Worm (Caenorhabditis elegans) whole organism, young adult: ENCODE data around the gene tmem-135.

Experiments
- B0019.2 ChIP-seq: fragments of 200-800 bp; sonication (Bioruptor generic); conservative IDR thresholded peaks from 2 replicates; pipeline ENCODE4 v1.3.6; 2022; ENCODE audit warnings: missing genetic modification reagents, missing genetic modification characterization, missing compliant biosample characterization
- B0035.1 ChIP-seq: sonication (generic microtip); optimal IDR thresholded peaks from 2 replicates; lab custom pipeline; 2016; ENCODE audit warnings: missing genetic modification characterization, mild to moderate bottlenecking, missing compliant biosample characterization, missing genotype, missing genetic modification reagents
- B0336.3 ChIP-seq: fragments of 200-800 bp; sonication (Bioruptor generic); IDR thresholded peaks from 2 replicates; pipeline ENCODE4 v1.3.6; 2022; ENCODE audit warnings: missing genetic modification characterization, missing compliant biosample characterization
- C06A6.2 ChIP-seq: fragments of 200-800 bp; sonication (Bioruptor generic); conservative IDR thresholded peaks from 2 replicates; pipeline ENCODE4 v1.3.6; 2022; ENCODE audit warnings: missing genetic modification characterization, missing compliant biosample characterization
- F23B12.7 ChIP-seq: sonication (generic microtip); optimal IDR thresholded peaks from 2 replicates; lab custom pipeline; 2017; ENCODE audit warnings: missing genetic modification characterization, mild to moderate bottlenecking, missing compliant biosample characterization, antibody characterized with exemption, moderate library complexity; ENCODE audit not compliant: insufficient read depth
- F39B2.1 ChIP-seq: fragments of 200-800 bp; sonication (Bioruptor generic); IDR thresholded peaks from 2 replicates; pipeline ENCODE4 v1.3.6; 2022; ENCODE audit warnings: missing genetic modification reagents, missing genetic modification characterization, missing compliant biosample characterization
- F57C9.4 ChIP-seq: sonication (generic microtip); optimal IDR thresholded peaks from 2 replicates; lab custom pipeline; 2017; ENCODE audit warnings: mild to moderate bottlenecking, missing genetic modification characterization, missing compliant biosample characterization
- K12H6.12 ChIP-seq: fragments of 200-800 bp; sonication (Bioruptor generic); optimal IDR thresholded peaks from 2 replicates; lab custom pipeline; 2018; ENCODE audit warnings: mild to moderate bottlenecking, missing genetic modification characterization, missing compliant biosample characterization
- Y53F4B.3 ChIP-seq: fragments of 200-800 bp; sonication (Bioruptor generic); IDR thresholded peaks from 2 replicates; pipeline ENCODE4 v1.3.6; 2022; ENCODE audit warnings: missing genetic modification reagents, missing genetic modification characterization, missing compliant biosample characterization
- bed-1 ChIP-seq: fragments of 200-800 bp; sonication (Bioruptor generic); IDR thresholded peaks from 2 replicates; pipeline ENCODE4 v1.3.6; 2022; ENCODE audit warnings: missing genetic modification reagents, missing genetic modification characterization, missing compliant biosample characterization
- cebp-2 ChIP-seq: fragments of 200-800 bp; sonication (Bioruptor generic); IDR thresholded peaks from 2 replicates; pipeline ENCODE4 v1.3.6; 2022; ENCODE audit warnings: missing genetic modification characterization, missing compliant biosample characterization
- ceh-27 ChIP-seq: fragments of 200-800 bp; sonication (Bioruptor generic); optimal IDR thresholded peaks from 2 replicates; lab custom pipeline; 2018; ENCODE audit warnings: mild to moderate bottlenecking, missing genetic modification characterization, moderate library complexity, missing compliant biosample characterization
- ceh-79 ChIP-seq: sonication (generic microtip); optimal IDR thresholded peaks from 2 replicates; lab custom pipeline; 2017; ENCODE audit warnings: mild to moderate bottlenecking, missing genetic modification characterization, missing compliant biosample characterization
- egl-44 ChIP-seq: fragments of 200-800 bp; sonication (Bioruptor generic); IDR thresholded peaks from 2 replicates; pipeline ENCODE4 v1.3.6; 2022; ENCODE audit warnings: missing genetic modification reagents, missing genetic modification characterization, missing compliant biosample characterization
- ekl-4 ChIP-seq: fragments of 200-800 bp; sonication (Bioruptor generic); IDR thresholded peaks from 2 replicates; pipeline ENCODE4 v1.3.6; 2022; ENCODE audit warnings: missing genetic modification reagents, missing genetic modification characterization, missing compliant biosample characterization
- hmg-20 ChIP-seq: fragments of 200-800 bp; sonication (Bioruptor generic); IDR thresholded peaks from 2 replicates; pipeline ENCODE4 v1.3.6; 2022; ENCODE audit warnings: missing genetic modification reagents, missing genetic modification characterization, missing compliant biosample characterization
- hrde-1 ChIP-seq: sonication (generic microtip); optimal IDR thresholded peaks from 2 replicates; lab custom pipeline; 2016; ENCODE audit warnings: missing genetic modification characterization, mild to moderate bottlenecking, missing compliant biosample characterization, moderate library complexity, missing genotype, missing genetic modification reagents, borderline replicate concordance
- hsf-1 ChIP-seq: fragments of 200-800 bp; sonication (Bioruptor generic); IDR thresholded peaks from 2 replicates; pipeline ENCODE4 v1.3.6; 2022; ENCODE audit warnings: missing genetic modification reagents, missing genetic modification characterization, missing compliant biosample characterization
- lag-1 ChIP-seq: fragments of 200-800 bp; sonication (Bioruptor generic); IDR thresholded peaks from 2 replicates; pipeline ENCODE4 v1.3.6; 2022; ENCODE audit warnings: missing genetic modification reagents, missing genetic modification characterization, missing compliant biosample characterization
- lin-35 ChIP-seq, 3 experiments: fragments of 150-350 bp in 2 of 3; sonication (generic microtip) in 1 of 3; optimal IDR thresholded peaks; 2 replicates each; lab custom pipeline; 2014 to 2018; ENCODE audit warnings: missing biosample characterization in 3 of 3, missing genetic modification characterization in 3 of 3, missing genetic modification reagents in 3 of 3
- lin-40 ChIP-seq: sonication (generic microtip); optimal IDR thresholded peaks from 2 replicates; lab custom pipeline; 2016; ENCODE audit warnings: missing genetic modification characterization, mild to moderate bottlenecking, missing compliant biosample characterization, missing genotype, missing genetic modification reagents
- lir-1 ChIP-seq: fragments of 200-800 bp; sonication (Bioruptor generic); conservative IDR thresholded peaks from 2 replicates; pipeline ENCODE4 v1.3.6; 2022; ENCODE audit warnings: missing genetic modification reagents, missing genetic modification characterization, missing compliant biosample characterization
- lsy-27 ChIP-seq: sonication (generic microtip); optimal IDR thresholded peaks from 2 replicates; lab custom pipeline; 2017; ENCODE audit warnings: missing genetic modification characterization, mild to moderate bottlenecking, missing compliant biosample characterization, antibody characterized with exemption, missing genotype, borderline replicate concordance; ENCODE audit not compliant: insufficient read depth
- mel-28 ChIP-seq: sonication (generic microtip); optimal IDR thresholded peaks from 2 replicates; lab custom pipeline; 2016; ENCODE audit warnings: borderline replicate concordance, mild to moderate bottlenecking, missing genetic modification characterization, missing compliant biosample characterization
- nhr-80 ChIP-seq: sonication (generic microtip); optimal IDR thresholded peaks from 2 replicates; lab custom pipeline; 2016; ENCODE audit warnings: missing genetic modification characterization, missing compliant biosample characterization
- nhr-90 ChIP-seq: sonication (generic microtip); optimal IDR thresholded peaks from 2 replicates; lab custom pipeline; 2016; ENCODE audit warnings: missing genotype, mild to moderate bottlenecking, missing genetic modification characterization, missing compliant biosample characterization
- pbrm-1 ChIP-seq: fragments of 200-800 bp; sonication (Bioruptor generic); IDR thresholded peaks from 2 replicates; pipeline ENCODE4 v1.3.6; 2022; ENCODE audit warnings: missing genetic modification reagents, missing genetic modification characterization, missing compliant biosample characterization
- rpc-1 ChIP-seq, 2 experiments: fragments of 150-350 bp in 1 of 2; sonication (generic microtip) in 1 of 2; optimal IDR thresholded peaks; 2 replicates each; lab custom pipeline; 2014 to 2018; ENCODE audit warnings: missing biosample characterization in 1 of 2, missing genetic modification characterization in 1 of 2, missing genetic modification reagents in 1 of 2, missing genotype in 1 of 2
- sdz-38 ChIP-seq: sonication (generic microtip); optimal IDR thresholded peaks from 2 replicates; lab custom pipeline; 2016; ENCODE audit warnings: missing genotype, missing genetic modification characterization, missing compliant biosample characterization
- snpc-1.3 ChIP-seq: sonication (generic microtip); optimal IDR thresholded peaks from 2 replicates; lab custom pipeline; 2017; ENCODE audit warnings: missing genetic modification characterization, mild to moderate bottlenecking, missing compliant biosample characterization, antibody characterized with exemption, moderate library complexity, missing genotype, missing genetic modification reagents; ENCODE audit not compliant: insufficient read depth
- snpc-3.4 ChIP-seq: sonication (generic microtip); optimal IDR thresholded peaks from 2 replicates; lab custom pipeline; 2017; ENCODE audit warnings: missing genetic modification characterization, mild to moderate bottlenecking, missing compliant biosample characterization, antibody characterized with exemption, moderate library complexity, missing genotype, missing genetic modification reagents
- snpc-4 ChIP-seq, 5 experiments: fragments of 150-350 bp in 1 of 5; sonication (generic microtip) in 4 of 5; optimal IDR thresholded peaks; 2 replicates each; lab custom pipeline; 2014 to 2018; ENCODE audit warnings: missing genetic modification characterization in 5 of 5, missing biosample characterization in 3 of 5, antibody characterized with exemption in 2 of 5, mild to moderate bottlenecking in 2 of 5, missing compliant biosample characterization in 2 of 5, missing genotype in 2 of 5, moderate library complexity in 2 of 5, missing genetic modification reagents in 1 of 5
- tlf-1 ChIP-seq: fragments of 200-800 bp; sonication (Bioruptor generic); optimal IDR thresholded peaks from 2 replicates; lab custom pipeline; 2018; ENCODE audit warnings: mild to moderate bottlenecking, missing genetic modification characterization, missing compliant biosample characterization
- unc-62 ChIP-seq: fragments of 150-350 bp; optimal IDR thresholded peaks from 2 replicates; lab custom pipeline; 2014; ENCODE audit warnings: missing biosample characterization, missing genetic modification reagents, missing genetic modification characterization
- zfh-2 ChIP-seq: fragments of 200-800 bp; sonication (Bioruptor generic); conservative IDR thresholded peaks from 2 replicates; pipeline ENCODE4 v1.3.6; 2022; ENCODE audit warnings: missing genetic modification reagents, missing genetic modification characterization, missing compliant biosample characterization
- ztf-3 ChIP-seq: fragments of 200-800 bp; sonication (Bioruptor generic); optimal IDR thresholded peaks from 2 replicates; lab custom pipeline; 2018; ENCODE audit warnings: mild to moderate bottlenecking, missing genetic modification characterization, missing compliant biosample characterization

The tmem-135 gene

DNA sequence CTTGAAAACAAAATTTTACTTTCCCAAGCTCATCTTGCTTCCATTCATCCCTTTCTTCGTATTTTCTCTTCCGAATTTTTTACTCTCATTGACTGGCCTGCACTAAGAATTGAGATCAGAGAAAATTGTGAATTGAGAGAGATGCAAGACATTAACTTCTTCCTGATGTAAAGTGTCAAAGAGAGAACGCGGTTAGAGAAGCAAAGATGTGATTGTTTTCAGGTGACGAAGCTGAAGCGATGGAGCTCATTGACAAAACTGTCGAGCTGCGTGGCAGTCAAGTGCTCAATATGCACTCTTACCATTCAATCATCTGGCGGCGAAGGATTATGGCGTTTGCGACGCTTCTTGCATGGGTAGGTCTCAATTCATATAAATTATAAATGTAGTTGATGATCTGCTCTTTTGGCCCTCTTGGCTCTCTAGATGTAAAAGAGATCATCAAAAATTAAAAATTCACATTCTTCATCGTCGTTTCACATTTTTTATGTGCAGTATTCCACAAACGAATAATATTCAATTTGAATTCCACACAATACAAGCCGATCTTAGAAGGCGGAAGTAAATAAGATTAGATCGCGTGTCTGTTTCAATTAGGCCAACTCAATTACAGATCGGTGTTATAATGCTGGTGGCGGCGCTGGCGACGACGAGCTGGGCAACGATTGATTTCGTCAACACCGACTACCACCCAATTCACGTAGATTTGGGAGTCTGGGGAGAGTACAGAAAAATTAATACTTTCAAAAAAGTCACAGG is 44.5 kb upstream of the tmem-135 start:
- no peak for TF ChIP-seq B0019.2
- no peak for TF ChIP-seq lin-40 (tag; lab: Kevin White, UChicago)
- TF ChIP-seq F57C9.4 (tag; lab: Kevin White, UChicago), result no peak
- no peak for TF ChIP-seq egl-44
- TF ChIP-seq nhr-90, result no peak

DNA sequence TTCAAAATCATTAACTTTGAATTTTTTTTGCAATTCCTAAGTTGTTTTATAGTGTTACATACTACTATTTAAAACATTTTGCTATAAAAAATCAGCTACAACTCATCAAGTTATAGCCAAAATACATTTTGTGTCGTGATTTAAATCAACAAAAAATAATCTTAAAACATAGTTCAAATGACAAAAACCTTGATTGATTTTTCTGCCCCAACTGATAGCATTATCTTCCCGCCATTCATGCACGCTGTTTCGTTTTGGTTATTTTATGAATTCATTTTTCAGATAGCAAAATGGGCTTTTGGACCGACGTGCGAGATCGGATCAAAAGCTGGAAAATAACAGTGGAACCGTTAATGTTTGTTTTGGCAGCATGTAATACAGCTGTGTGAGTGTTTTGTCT is 41.4 kb upstream of the tmem-135 start, which contains the start of gene slcr-46.1:
slcr-46.1 (plus strand) TSS at position 274 of the 400 bp plus-strand sequence.
- peak; percentile 60 for TF ChIP-seq nhr-80 (tag; lab: Kevin White, UChicago)
- TF ChIP-seq hsf-1 (GFP tag; lab: Robert Waterston, UW), result no peak

DNA sequence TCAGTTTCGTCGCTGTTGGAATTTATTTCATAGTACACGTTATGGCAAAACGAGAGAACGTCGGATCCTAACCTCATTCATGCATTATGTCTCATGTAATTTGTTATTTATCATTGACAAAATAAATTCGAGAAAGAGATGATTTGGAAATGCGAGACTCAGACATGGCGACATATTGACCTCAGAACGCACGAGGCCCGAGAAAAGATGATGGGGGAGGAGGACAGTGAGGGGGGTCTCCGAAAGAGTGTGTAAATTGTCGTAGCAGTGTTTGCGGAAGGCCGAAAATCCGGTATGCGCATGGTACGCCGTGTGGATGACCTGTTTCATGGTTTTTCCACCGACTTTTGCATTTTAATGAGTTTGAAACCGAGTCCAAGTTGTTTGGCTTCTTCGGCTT is 37.9 kb upstream of the tmem-135 start:
- TF ChIP-seq ztf-3 (GFP tag; lab: Kevin White, UChicago) (no peak), Y53F4B.3 (GFP tag; lab: Robert Waterston, UW) (no peak), snpc-1.3 (tag; lab: Kevin White, UChicago) (no peak), snpc-4 (GFP tag; optimal IDR thresholded peaks at IDR 0.05; lab: Kevin White, UChicago) (no peak), snpc-4 (tag; optimal IDR thresholded peaks at IDR 0.05; lab: Kevin White, UChicago) (no peak), B0336.3 (GFP tag; lab: Robert Waterston, UW) (no peak), pbrm-1 (GFP tag; lab: Robert Waterston, UW) (no peak), ekl-4 (GFP tag; lab: Robert Waterston, UW) (no peak), rpc-1 (optimal IDR thresholded peaks at IDR 0.05; lab: Kevin White, UChicago) (no peak), rpc-1 (tag; optimal IDR thresholded peaks at IDR 0.05; lab: Kevin White, UChicago) (no peak), hrde-1 (tag; lab: Kevin White, UChicago) (no peak), cebp-2 (GFP tag; lab: Robert Waterston, UW) (no peak), lsy-27 (tag; lab: Kevin White, UChicago) (no peak), nhr-90 (no peak), snpc-3.4 (tag; lab: Kevin White, UChicago) (no peak), ceh-27 (GFP tag; lab: Kevin White, UChicago) (no peak), F23B12.7 (tag; lab: Kevin White, UChicago) (no peak), bed-1 (GFP tag; lab: Robert Waterston, UW) (no peak)

DNA sequence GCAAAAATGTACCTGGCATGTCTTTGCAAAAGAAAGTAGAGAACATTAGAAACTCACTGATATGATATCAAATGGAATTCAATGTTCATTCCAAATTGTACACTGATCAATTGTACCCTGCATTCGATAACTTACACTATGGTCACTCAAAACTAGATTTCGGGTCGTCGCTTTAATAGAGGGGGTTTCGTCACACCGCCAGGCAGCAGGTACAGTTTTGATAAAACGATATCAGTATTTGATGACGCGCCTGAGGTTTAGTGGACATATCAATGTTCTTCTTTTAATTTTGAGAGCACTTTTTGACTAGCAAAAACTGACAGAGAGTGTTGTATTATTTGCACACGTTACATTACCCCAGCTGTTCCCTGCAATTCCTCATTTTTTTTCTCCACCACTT is 37.4 kb upstream of the tmem-135 start:
- TF ChIP-seq nhr-80 (tag; lab: Kevin White, UChicago), result peak; percentile 66
- TF ChIP-seq zfh-2, result no peak

DNA sequence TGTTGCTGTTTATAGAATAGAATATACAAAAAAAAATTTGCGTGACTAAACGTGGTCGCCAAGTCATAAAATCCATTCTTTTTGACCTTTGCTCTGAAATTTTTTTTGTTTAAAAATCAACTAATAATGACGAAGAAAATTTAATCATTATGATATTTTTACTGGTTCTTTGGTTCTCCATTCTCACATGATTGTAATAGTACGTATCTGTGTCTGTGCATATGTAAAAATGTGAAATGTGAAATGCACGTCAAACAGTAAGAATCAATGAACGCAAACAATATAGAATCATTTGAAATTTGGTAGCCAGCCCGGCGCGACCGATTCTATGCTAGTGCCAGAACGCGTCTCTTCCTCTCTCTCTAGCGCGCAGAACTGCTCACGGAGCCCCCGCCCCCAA is 36.7 kb upstream of the tmem-135 start, which contains the start of gene hosl-1:
hosl-1 (plus strand) TSS at position 301 of the 400 bp plus-strand sequence.
- TF ChIP-seq zfh-2 (peak; percentile 48; the same call in 1 of the 2 replicates), lag-1 (GFP tag; lab: Robert Waterston, UW) (no peak)

DNA sequence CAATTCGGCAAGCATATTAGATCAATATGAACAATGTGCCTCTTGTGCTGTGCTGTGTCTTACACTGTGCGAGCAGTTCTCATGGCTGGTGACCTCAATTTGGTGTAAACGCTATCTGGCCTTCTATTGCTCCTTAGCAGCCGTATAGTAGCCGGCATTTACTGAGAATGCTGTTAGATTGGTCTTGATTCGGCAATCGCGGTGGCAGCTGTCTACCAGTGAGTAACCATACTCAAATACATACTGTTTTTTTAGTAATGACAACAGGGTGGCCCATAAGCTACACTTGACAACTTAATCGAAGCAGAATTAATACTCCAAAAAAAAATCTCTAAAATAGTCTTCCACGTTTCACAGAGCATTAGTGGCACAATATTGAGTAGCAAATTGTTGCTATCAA is 26.4 kb upstream of the tmem-135 start, which contains the start of gene C46C11.4:
C46C11.4 (minus strand) TSS at position 101 of the 400 bp plus-strand sequence.
- no peak for TF ChIP-seq F57C9.4 (tag; lab: Kevin White, UChicago)
- TF ChIP-seq ekl-4 (GFP tag; lab: Robert Waterston, UW), result no peak
- TF ChIP-seq lin-35 (GFP tag; optimal IDR thresholded peaks at IDR 0.05; lab: Kevin White, UChicago), result no peak
- TF ChIP-seq B0035.1, result no peak
- no peak for TF ChIP-seq unc-62
- TF ChIP-seq lir-1 (GFP tag; lab: Robert Waterston, UW), result no peak
- no peak for TF ChIP-seq C06A6.2
- TF ChIP-seq tlf-1 (GFP tag; lab: Kevin White, UChicago), result no peak
- TF ChIP-seq K12H6.12, result no peak
- TF ChIP-seq F39B2.1 (GFP tag; lab: Robert Waterston, UW), result no peak
- no peak for TF ChIP-seq hmg-20 (GFP tag; lab: Robert Waterston, UW)
- no peak for TF ChIP-seq pbrm-1 (GFP tag; lab: Robert Waterston, UW)
- TF ChIP-seq mel-28 (tag; lab: Kevin White, UChicago), result no peak
- TF ChIP-seq sdz-38 (tag; lab: Kevin White, UChicago), result no peak
- no peak for TF ChIP-seq ceh-79 (tag; lab: Kevin White, UChicago)
- TF ChIP-seq, all 124 proteins: peak for 0
